Fruit fly (Drosophila melanogaster) whole organism, embryonic: ENCODE results near the gene Nepl3.

Experiments used
- BtbVII ChIP-seq: fragments of 200-800 bp; sonication (Bioruptor generic); optimal IDR thresholded peaks from 3 replicates; lab custom pipeline; 2017; ENCODE audit warnings: missing biosample characterization, mild to moderate bottlenecking, missing genetic modification characterization
- Bteb2 ChIP-seq: fragments of 200-800 bp; sonication (Bioruptor generic); optimal IDR thresholded peaks from 2 replicates; lab custom pipeline; 2016; ENCODE audit warnings: missing biosample characterization, missing genetic modification characterization
- CG10366 ChIP-seq: fragments of 200-800 bp; sonication (Bioruptor generic); IDR thresholded peaks from 2 replicates; pipeline ENCODE4 v1.3.6; 2022; ENCODE audit warnings: missing biosample characterization, missing genetic modification characterization
- CG10431 ChIP-seq: fragments of 200-800 bp; sonication (Bioruptor generic); optimal IDR thresholded peaks from 3 replicates; lab custom pipeline; 2018; ENCODE audit warnings: missing biosample characterization, mild to moderate bottlenecking, missing genetic modification characterization
- CG11093 ChIP-seq: fragments of 200-800 bp; sonication (Bioruptor generic); IDR thresholded peaks from 3 replicates; pipeline ENCODE4 v1.3.6; 2022; ENCODE audit warnings: missing biosample characterization, missing genetic modification characterization
- CG11560 ChIP-seq: fragments of 200-800 bp; sonication (Bioruptor generic); IDR thresholded peaks from 3 replicates; pipeline ENCODE4 v1.3.6; 2022; ENCODE audit warnings: missing biosample characterization, missing genetic modification characterization
- CG12155 ChIP-seq: fragments of 200-800 bp; sonication (Bioruptor generic); optimal IDR thresholded peaks from 3 replicates; lab custom pipeline; 2016; ENCODE audit warnings: missing biosample characterization, missing genetic modification characterization
- CG13287 ChIP-seq: fragments of 200-800 bp; sonication (Bioruptor generic); IDR thresholded peaks from 2 replicates; pipeline ENCODE4 v1.3.6; 2022; ENCODE audit warnings: missing biosample characterization, missing genetic modification characterization; ENCODE audit not compliant: partially characterized antibody
- CG13424 ChIP-seq: fragments of 200-800 bp; sonication (Bioruptor generic); optimal IDR thresholded peaks from 2 replicates; lab custom pipeline; 2019; ENCODE audit warnings: missing biosample characterization, mild to moderate bottlenecking, missing genetic modification characterization, moderate library complexity
- CG14441 ChIP-seq: fragments of 200-800 bp; sonication (Bioruptor generic); IDR thresholded peaks from 2 replicates; pipeline ENCODE4 v1.3.6; 2022; ENCODE audit warnings: missing biosample characterization, missing genetic modification characterization
- CG1529 ChIP-seq: fragments of 200-800 bp; sonication (Bioruptor generic); optimal IDR thresholded peaks from 3 replicates; lab custom pipeline; 2018; ENCODE audit warnings: missing biosample characterization, missing genetic modification characterization
- CG18476 ChIP-seq: fragments of 200-800 bp; sonication (Bioruptor generic); optimal IDR thresholded peaks from 2 replicates; lab custom pipeline; 2016; ENCODE audit warnings: missing biosample characterization, mild to moderate bottlenecking, missing genetic modification characterization
- CG18599 ChIP-seq: fragments of 200-800 bp; sonication (Bioruptor generic); optimal IDR thresholded peaks from 3 replicates; lab custom pipeline; 2017; ENCODE audit warnings: missing biosample characterization, missing genetic modification characterization, mild to moderate bottlenecking, moderate library complexity, missing genetic modification reagents
- CG32532 ChIP-seq: fragments of 200-800 bp; sonication (Bioruptor generic); IDR thresholded peaks from 2 replicates; pipeline ENCODE4 v1.3.6; 2022; ENCODE audit warnings: missing biosample characterization, missing genetic modification characterization
- CG32772 ChIP-seq: fragments of 200-800 bp; sonication (Bioruptor generic); IDR thresholded peaks from 2 replicates; pipeline ENCODE4 v1.3.6; 2022; ENCODE audit warnings: missing biosample characterization, missing genetic modification characterization
- CG4282 ChIP-seq: fragments of 200-800 bp; sonication (Bioruptor generic); optimal IDR thresholded peaks from 2 replicates; lab custom pipeline; 2016; ENCODE audit warnings: missing biosample characterization, missing genetic modification characterization
- CG8290 ChIP-seq, 3 experiments: fragments of 200-800 bp; sonication (Bioruptor generic); optimal IDR thresholded peaks; 2 replicates each; lab custom pipeline; 2016 to 2019; ENCODE audit warnings: missing biosample characterization in 3 of 3, missing genetic modification characterization in 3 of 3, mild to moderate bottlenecking in 2 of 3, moderate library complexity in 1 of 3
- Dad ChIP-seq: fragments of 200-800 bp; sonication (Bioruptor generic); optimal IDR thresholded peaks from 3 replicates; lab custom pipeline; 2016; ENCODE audit warnings: missing biosample characterization, missing genetic modification characterization
- Eip74EF ChIP-seq, 2 experiments: fragments of 200-800 bp in 1 of 2; fragments of >200 bp in 1 of 2; sonication (Bioruptor generic) in 1 of 2; optimal IDR thresholded peaks; 2 replicates each; lab custom pipeline; 2017 to 2019; ENCODE audit warnings: missing biosample characterization in 2 of 2, missing genetic modification characterization in 2 of 2, mild to moderate bottlenecking in 1 of 2, moderate library complexity in 1 of 2
- Fer2 ChIP-seq: fragments of 200-800 bp; sonication (Bioruptor generic); optimal IDR thresholded peaks from 2 replicates; lab custom pipeline; 2018; ENCODE audit warnings: missing biosample characterization, mild to moderate bottlenecking, missing genetic modification characterization, moderate library complexity
- Hey ChIP-seq: fragments of 200-800 bp; sonication (Bioruptor generic); optimal IDR thresholded peaks from 3 replicates; lab custom pipeline; 2018; ENCODE audit warnings: missing biosample characterization, mild to moderate bottlenecking, missing genetic modification characterization
- Hmr ChIP-seq: fragments of 200-800 bp; sonication (Bioruptor generic); optimal IDR thresholded peaks from 3 replicates; lab custom pipeline; 2017; ENCODE audit warnings: mild to moderate bottlenecking, missing biosample characterization, missing genetic modification reagents, missing genetic modification characterization
- Jarid2 ChIP-seq: fragments of 200-800 bp; sonication (Bioruptor generic); optimal IDR thresholded peaks from 3 replicates; lab custom pipeline; 2017; ENCODE audit warnings: mild to moderate bottlenecking, missing biosample characterization, missing genetic modification reagents, missing genetic modification characterization
- Opbp ChIP-seq: fragments of 200-800 bp; sonication (Bioruptor generic); IDR thresholded peaks from 3 replicates; pipeline ENCODE4 v1.3.6; 2022; ENCODE audit warnings: missing biosample characterization, missing genetic modification characterization; ENCODE audit not compliant: partially characterized antibody
- Pdp1 ChIP-seq, 2 experiments: fragments of 200-800 bp; sonication (Bioruptor generic); optimal IDR thresholded peaks; 3 replicates each; lab custom pipeline; 2016; ENCODE audit warnings: missing biosample characterization in 2 of 2, missing genetic modification characterization in 2 of 2, mild to moderate bottlenecking in 1 of 2, moderate library complexity in 1 of 2
- Sry-β ChIP-seq: fragments of 200-800 bp; sonication (Bioruptor generic); optimal IDR thresholded peaks from 2 replicates; lab custom pipeline; 2018; ENCODE audit warnings: missing biosample characterization, mild to moderate bottlenecking, missing genetic modification characterization, moderate library complexity
- bigmax ChIP-seq: fragments of 200-800 bp; sonication (Bioruptor generic); optimal IDR thresholded peaks from 2 replicates; lab custom pipeline; 2018; ENCODE audit warnings: missing biosample characterization, mild to moderate bottlenecking, missing genetic modification characterization
- btn ChIP-seq: fragments of 200-800 bp; sonication (Bioruptor generic); optimal IDR thresholded peaks from 2 replicates; lab custom pipeline; 2016; ENCODE audit warnings: missing biosample characterization, missing genetic modification characterization
- cg ChIP-seq: fragments of 200-800 bp; sonication (Bioruptor generic); optimal IDR thresholded peaks from 3 replicates; lab custom pipeline; 2019; ENCODE audit warnings: missing biosample characterization, mild to moderate bottlenecking, missing genetic modification characterization, moderate library complexity
- chn ChIP-seq: fragments of 200-800 bp; sonication (Bioruptor generic); optimal IDR thresholded peaks from 2 replicates; lab custom pipeline; 2016; ENCODE audit warnings: missing biosample characterization, missing genetic modification characterization
- crc ChIP-seq: fragments of 200-800 bp; sonication (Bioruptor generic); optimal IDR thresholded peaks from 2 replicates; lab custom pipeline; 2016; ENCODE audit warnings: missing biosample characterization, missing genetic modification characterization
- dimm ChIP-seq: fragments of 200-800 bp; sonication (Bioruptor generic); IDR thresholded peaks from 2 replicates; pipeline ENCODE4 v1.3.6; 2022; ENCODE audit warnings: missing biosample characterization, missing genetic modification characterization
- dmrt11E ChIP-seq: fragments of 200-800 bp; sonication (Bioruptor generic); optimal IDR thresholded peaks from 3 replicates; lab custom pipeline; 2018; ENCODE audit warnings: missing biosample characterization, mild to moderate bottlenecking, missing genetic modification characterization, moderate library complexity
- dmrt99B ChIP-seq: fragments of 200-800 bp; sonication (Bioruptor generic); optimal IDR thresholded peaks from 2 replicates; lab custom pipeline; 2018; ENCODE audit warnings: missing biosample characterization, mild to moderate bottlenecking, missing genetic modification characterization, moderate library complexity
- ewg ChIP-seq: fragments of 200-800 bp; sonication (Bioruptor generic); optimal IDR thresholded peaks from 3 replicates; lab custom pipeline; 2017; ENCODE audit warnings: mild to moderate bottlenecking, missing biosample characterization, missing genetic modification reagents, missing genetic modification characterization
- eyg ChIP-seq: fragments of 200-800 bp; sonication (Bioruptor generic); optimal IDR thresholded peaks from 3 replicates; lab custom pipeline; 2016; ENCODE audit warnings: missing biosample characterization, missing genetic modification characterization
- fd3F ChIP-seq: fragments of 200-800 bp; sonication (Bioruptor generic); optimal IDR thresholded peaks from 2 replicates; lab custom pipeline; 2018; ENCODE audit warnings: missing biosample characterization, mild to moderate bottlenecking, missing genetic modification characterization, moderate library complexity
- gem ChIP-seq: fragments of 200-800 bp; sonication (Bioruptor generic); optimal IDR thresholded peaks from 2 replicates; lab custom pipeline; 2019; ENCODE audit warnings: missing biosample characterization, mild to moderate bottlenecking, missing genetic modification characterization, moderate library complexity
- gsb-n ChIP-seq: fragments of 200-800 bp; sonication (Bioruptor generic); optimal IDR thresholded peaks from 3 replicates; lab custom pipeline; 2018; ENCODE audit warnings: missing biosample characterization, mild to moderate bottlenecking, missing genetic modification characterization
- h ChIP-seq: fragments of >200 bp; optimal IDR thresholded peaks from 2 replicates; lab custom pipeline; 2017
- ind ChIP-seq: fragments of 200-800 bp; sonication (Bioruptor generic); optimal IDR thresholded peaks from 3 replicates; lab custom pipeline; 2016; ENCODE audit warnings: missing biosample characterization, missing genetic modification characterization
- ken ChIP-seq: fragments of 200-800 bp; sonication (Bioruptor generic); IDR thresholded peaks from 3 replicates; pipeline ENCODE4 v1.3.6; 2022; ENCODE audit warnings: missing biosample characterization, missing genetic modification characterization
- lab ChIP-seq: fragments of 200-800 bp; sonication (Bioruptor generic); optimal IDR thresholded peaks from 3 replicates; lab custom pipeline; 2017; ENCODE audit warnings: missing biosample characterization, missing genetic modification characterization, mild to moderate bottlenecking, moderate library complexity, missing genetic modification reagents
- mirr ChIP-seq: fragments of 200-800 bp; sonication (Bioruptor generic); optimal IDR thresholded peaks from 3 replicates; lab custom pipeline; 2018; ENCODE audit warnings: missing biosample characterization, mild to moderate bottlenecking, missing genetic modification characterization
- otp ChIP-seq: fragments of 200-800 bp; sonication (Bioruptor generic); IDR thresholded peaks from 3 replicates; pipeline ENCODE4, ENCODE4 v1.3.6; 2022; ENCODE audit warnings: missing biosample characterization, missing genetic modification characterization
- sqz ChIP-seq: fragments of 200-800 bp; sonication (Bioruptor generic); optimal IDR thresholded peaks from 3 replicates; lab custom pipeline; 2018; ENCODE audit warnings: missing biosample characterization, mild to moderate bottlenecking, missing genetic modification characterization
- ssp ChIP-seq: fragments of 200-800 bp; sonication (Bioruptor generic); IDR thresholded peaks from 2 replicates; pipeline ENCODE4 v1.3.6; 2022; ENCODE audit warnings: missing biosample characterization, missing genetic modification characterization
- tna ChIP-seq: fragments of 200-800 bp; sonication (Bioruptor generic); IDR thresholded peaks from 2 replicates; pipeline ENCODE4 v1.3.6; 2022; ENCODE audit warnings: missing biosample characterization, missing genetic modification characterization; ENCODE audit not compliant: partially characterized antibody

Gene Nepl3

DNA sequence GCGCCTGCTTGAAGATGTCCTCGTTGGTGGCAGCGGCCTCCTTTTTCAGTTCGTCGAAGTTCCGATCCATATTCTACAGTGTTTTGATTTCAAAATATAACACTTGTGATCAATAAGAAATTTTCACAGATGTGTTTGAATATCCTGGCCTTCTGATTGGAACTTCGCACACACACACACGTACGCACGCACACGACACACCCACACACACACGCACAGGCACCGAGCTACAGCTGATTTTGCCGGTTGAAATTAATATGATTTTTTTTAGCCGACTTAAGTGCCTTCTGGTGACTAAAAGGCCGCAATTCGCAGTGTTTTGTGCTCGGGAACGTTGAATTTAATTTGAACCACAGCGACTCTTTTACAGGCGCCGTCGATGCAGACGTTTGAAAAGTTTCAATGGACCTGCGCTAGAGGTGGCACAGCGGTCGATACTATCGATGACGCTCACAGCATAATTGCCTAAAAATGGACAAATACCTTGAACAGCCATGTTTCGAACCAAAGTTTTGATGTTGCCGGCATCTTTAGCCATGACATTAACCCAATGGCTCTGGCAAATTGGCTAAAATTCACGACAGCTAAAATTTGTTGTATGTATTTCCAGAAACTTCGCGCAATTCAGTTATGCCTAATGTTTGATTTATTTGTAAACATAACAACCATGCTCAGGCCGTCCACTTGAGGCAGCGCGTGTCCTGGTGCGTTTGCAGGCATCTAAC, 48.6 kb downstream of the Nepl3 start, which contains the start of gene Rtnl1 (continued):
- TF ChIP-seq CG10366 (no peak), CG18599 (GFP tag; lab: Kevin White, UChicago) (peak; percentile 30), eyg (GFP tag; lab: Kevin White, UChicago) (no peak), CG18476 (no peak), chn (no peak), Opbp (peak; percentile 95), ken (GFP tag; lab: Robert Waterston, UW) (no peak), dimm (no peak), ind (GFP tag; lab: Kevin White, UChicago) (peak; percentile 11), dmrt11E (tag; lab: Kevin White, UChicago) (peak; percentile 18), CG11560 (0 out of 3 replicates have a peak, but pooled peaks have one; percentile 9), mirr (no peak), BtbVII (no peak), CG10431 (GFP tag; lab: Kevin White, UChicago) (no peak), cg (GFP tag; lab: Kevin White, UChicago) (peak; percentile 95), CG32772 (GFP tag; lab: Robert Waterston, UW) (no peak), CG1529 (GFP tag; lab: Kevin White, UChicago) (no peak), CG8290 (GFP tag; optimal IDR thresholded peaks at IDR 0.05; lab: Kevin White, UChicago) (peak; percentile 51), CG8290 (tag; optimal IDR thresholded peaks at IDR 0.05; lab: Kevin White, UChicago) (peak in 1 of 2 experiments; percentile 88), CG13424 (tag; lab: Kevin White, UChicago) (peak; percentile 28), Hey (tag; lab: Kevin White, UChicago) (no peak), Dad (GFP tag; lab: Kevin White, UChicago) (peak; percentile 20), btn (GFP tag; lab: Kevin White, UChicago) (no peak), Bteb2 (peak; percentile 21), bigmax (GFP tag; lab: Kevin White, UChicago) (no peak), CG32532 (peak; percentile 47; the same call in 1 of the 2 replicates), dmrt99B (tag; lab: Kevin White, UChicago) (no peak), sqz (GFP tag; lab: Kevin White, UChicago) (no peak), fd3F (no peak), h (lab: Kevin White, UChicago) (no peak), CG14441 (GFP tag; lab: Robert Waterston, UW) (no peak), CG4282 (GFP tag; lab: Kevin White, UChicago) (no peak), gsb-n (tag; lab: Kevin White, UChicago) (no peak), Fer2 (no peak), tna (GFP tag; lab: Robert Waterston, UW) (peak; percentile 90), ssp (GFP tag; lab: Robert Waterston, UW) (no peak), lab (GFP tag; lab: Kevin White, UChicago) (no peak), ewg (GFP tag; lab: Kevin White, UChicago) (peak; percentile 100), Jarid2 (GFP tag; lab: Kevin White, UChicago) (peak; percentile 42), Eip74EF (GFP tag; optimal IDR thresholded peaks at IDR 0.05; lab: Kevin White, UChicago) (peak in 1 of 2 experiments; percentile 1), otp (GFP tag; lab: Robert Waterston, UW) (no peak), CG11093 (GFP tag; lab: Robert Waterston, UW) (no peak), Pdp1 (GFP tag; optimal IDR thresholded peaks at IDR 0.05; lab: Kevin White, UChicago) (peak in 1 of 2 experiments; percentile 62), Hmr (peak; percentile 73), gem (tag; lab: Kevin White, UChicago) (peak; percentile 2), Sry-β (GFP tag; lab: Kevin White, UChicago) (peak; percentile 81), CG12155 (GFP tag; lab: Kevin White, UChicago) (peak; percentile 52), CG13287 (GFP tag; lab: Robert Waterston, UW) (peak; percentile 97), crc (GFP tag; lab: Kevin White, UChicago) (no peak)
